Worm (Caenorhabditis elegans): ENCODE results near the gene C27A7.6.

Gene C27A7.6

DNA sequence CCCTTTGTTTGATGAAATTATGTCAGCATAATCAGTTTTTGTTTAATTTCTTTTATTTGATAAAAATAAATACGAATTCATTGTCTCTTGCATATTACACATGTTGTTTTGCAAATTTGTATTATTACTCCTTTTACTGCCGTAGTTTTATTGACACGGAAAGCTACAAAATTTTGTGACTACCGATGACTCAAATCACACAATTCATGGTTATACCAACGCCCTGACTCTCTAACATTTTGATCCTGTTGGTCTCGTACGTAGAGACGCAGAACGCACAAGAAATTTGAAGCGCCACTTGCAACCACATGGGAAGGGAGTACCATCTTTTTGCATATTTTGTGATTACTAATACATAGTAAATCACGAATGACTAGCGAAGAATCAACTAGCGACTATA lies 34.7 kb downstream of the C27A7.6 start, which contains the start of gene nhr-207:
Gene nhr-207, plus strand, starts transcription at position 282 of the 400 bp plus-strand sequence.
- no peak for TF ChIP-seq mab-5 (tag; optimal IDR thresholded peaks at IDR 0.05)
- peak; percentile 28 for TF ChIP-seq ces-1 (GFP tag; optimal IDR thresholded peaks at IDR 0.05)
- TF ChIP-seq bed-3 (GFP tag; optimal IDR thresholded peaks at IDR 0.05): no peak
- TF ChIP-seq lsy-2 (tag; optimal IDR thresholded peaks at IDR 0.05): no peak

DNA sequence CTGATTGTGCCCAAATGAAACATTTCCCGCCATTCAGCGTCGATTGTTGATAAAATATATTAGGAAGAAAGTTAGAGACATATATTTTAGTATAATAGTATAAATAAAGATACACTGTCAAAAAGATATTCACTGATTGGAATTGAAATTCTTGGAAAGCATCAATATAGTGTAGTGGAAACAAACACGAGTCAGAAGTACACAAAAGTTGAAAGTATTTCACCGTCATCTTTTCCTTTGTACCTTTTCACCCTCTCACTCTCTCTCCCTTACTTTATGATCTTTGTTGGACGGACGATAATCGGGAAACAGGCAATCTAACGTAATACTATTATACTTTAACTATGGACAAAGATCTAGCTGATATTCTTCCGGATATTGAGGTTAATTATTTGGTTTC lies 36.6 kb downstream of the C27A7.6 start, which contains the start of gene nhr-208:
Gene nhr-208, plus strand, starts transcription at position 288 of the 400 bp plus-strand sequence.
- TF ChIP-seq elt-1 (tag; optimal IDR thresholded peaks at IDR 0.05; ENCODE audit: borderline replicate concordance, insufficient read depth) (peak; percentile 42), bed-3 (GFP tag; optimal IDR thresholded peaks at IDR 0.05) (no peak)

DNA sequence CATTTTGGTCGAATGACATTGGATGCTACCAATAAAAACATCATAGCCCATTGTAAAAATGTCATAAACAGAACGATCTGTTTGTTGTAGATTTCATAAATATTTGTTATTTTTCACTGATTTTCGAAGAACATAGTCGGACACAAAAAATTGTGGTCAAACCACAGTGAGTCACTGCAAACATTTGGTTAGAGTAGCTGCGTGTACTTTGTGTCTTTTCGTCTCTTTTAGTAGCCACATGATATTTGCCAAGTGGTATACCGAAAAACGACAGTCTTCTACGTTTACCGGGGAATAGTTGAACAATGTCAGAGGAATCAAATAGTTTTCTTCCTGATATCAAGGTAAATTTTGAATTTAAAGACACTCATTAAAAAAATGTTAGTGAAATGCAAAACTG lies 38.8 kb downstream of the C27A7.6 start, which contains the start of gene nhr-206:
Gene nhr-206, plus strand, starts transcription at position 248 of the 400 bp plus-strand sequence.
- no peak for TF ChIP-seq snpc-4 (tag; optimal IDR thresholded peaks at IDR 0.05)

DNA sequence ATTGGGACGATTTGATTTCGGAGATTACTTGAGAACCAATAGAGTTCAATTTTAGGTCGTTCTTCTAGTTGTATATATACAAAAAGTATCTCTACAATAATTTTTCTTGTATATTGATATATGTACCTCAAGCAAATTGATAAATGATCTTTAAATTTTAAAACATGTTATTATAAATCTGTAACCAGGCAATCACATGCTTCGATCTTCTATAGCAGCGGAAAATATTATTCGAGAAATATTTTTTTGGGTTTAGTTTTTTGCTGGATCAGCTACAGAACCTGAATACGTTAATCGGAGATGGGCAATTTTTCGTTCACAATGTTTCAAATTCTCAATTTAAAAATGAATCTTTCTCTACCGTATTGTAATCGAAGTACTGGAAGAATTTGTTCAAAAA lies 41.8 kb downstream of the C27A7.6 start, which contains the start of gene R07B7.12:
Gene R07B7.12, plus strand, starts transcription at position 301 of the 400 bp plus-strand sequence.
- TF ChIP-seq cnd-1 (tag; optimal IDR thresholded peaks at IDR 0.05): no peak
- no peak for TF ChIP-seq flh-1 (GFP tag; optimal IDR thresholded peaks at IDR 0.05)
- TF ChIP-seq nhr-2 (tag; optimal IDR thresholded peaks at IDR 0.05): no peak
- no peak for TF ChIP-seq mep-1 (tag; optimal IDR thresholded peaks at IDR 0.05)
- no peak for TF ChIP-seq ceh-83 (GFP tag; optimal IDR thresholded peaks at IDR 0.05)
- TF ChIP-seq unc-120 (tag; optimal IDR thresholded peaks at IDR 0.05; ENCODE audit: poor library complexity, severe bottlenecking): no peak
- no peak for TF ChIP-seq unc-62 (GFP tag; optimal IDR thresholded peaks at IDR 0.05)
- no peak for TF ChIP-seq elt-3 (tag; optimal IDR thresholded peaks at IDR 0.05)
- no peak for TF ChIP-seq bed-3 (GFP tag; optimal IDR thresholded peaks at IDR 0.05)
- TF ChIP-seq ceh-43 (GFP tag; optimal IDR thresholded peaks at IDR 0.05): no peak
- TF ChIP-seq nhr-76 (tag; optimal IDR thresholded peaks at IDR 0.05): no peak
- no peak for TF ChIP-seq unc-39 (tag; optimal IDR thresholded peaks at IDR 0.05)
- no peak for TF ChIP-seq elt-1 (tag; optimal IDR thresholded peaks at IDR 0.05; ENCODE audit: borderline replicate concordance, insufficient read depth)
- TF ChIP-seq nhr-12 (tag; optimal IDR thresholded peaks at IDR 0.05): no peak
- no peak for TF ChIP-seq mab-5 (tag; optimal IDR thresholded peaks at IDR 0.05)
- no peak for TF ChIP-seq nhr-237 (tag; optimal IDR thresholded peaks at IDR 0.05)
- TF ChIP-seq drap-1 (GFP tag; optimal IDR thresholded peaks at IDR 0.05): no peak
- TF ChIP-seq lin-32 (GFP tag; optimal IDR thresholded peaks at IDR 0.05): no peak
- TF ChIP-seq M03D4.4 (tag; optimal IDR thresholded peaks at IDR 0.05): no peak

DNA sequence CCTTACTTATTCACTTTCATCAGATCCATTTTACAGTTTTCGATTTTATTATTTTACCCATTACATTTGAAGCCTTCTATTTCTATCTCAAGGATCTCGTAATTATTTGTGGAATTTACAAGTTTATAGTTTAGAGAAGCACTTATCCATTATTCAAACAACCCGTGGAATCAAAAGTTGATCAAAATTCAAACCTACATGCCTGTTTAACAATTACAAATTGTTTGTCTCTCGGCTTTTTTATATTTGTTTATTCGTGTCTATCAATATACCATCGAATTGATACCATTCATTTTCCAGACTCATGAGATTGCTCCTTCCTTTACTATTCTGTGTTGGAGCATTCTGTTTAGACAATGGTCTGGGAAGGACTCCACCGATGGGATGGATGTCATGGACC lies 43.7 kb downstream of the C27A7.6 start, which contains the start of gene gana-1:
Gene gana-1, plus strand, starts transcription at position 301 of the 400 bp plus-strand sequence.
- TF ChIP-seq lin-32 (GFP tag; optimal IDR thresholded peaks at IDR 0.05): no peak
- no peak for TF ChIP-seq ceh-43 (GFP tag; optimal IDR thresholded peaks at IDR 0.05)
- TF ChIP-seq nhr-237 (tag; optimal IDR thresholded peaks at IDR 0.05): no peak
- TF ChIP-seq unc-62 (GFP tag; optimal IDR thresholded peaks at IDR 0.05): no peak
- no peak for TF ChIP-seq nhr-12 (tag; optimal IDR thresholded peaks at IDR 0.05)
- no peak for TF ChIP-seq nhr-28 (tag; optimal IDR thresholded peaks at IDR 0.05)

DNA sequence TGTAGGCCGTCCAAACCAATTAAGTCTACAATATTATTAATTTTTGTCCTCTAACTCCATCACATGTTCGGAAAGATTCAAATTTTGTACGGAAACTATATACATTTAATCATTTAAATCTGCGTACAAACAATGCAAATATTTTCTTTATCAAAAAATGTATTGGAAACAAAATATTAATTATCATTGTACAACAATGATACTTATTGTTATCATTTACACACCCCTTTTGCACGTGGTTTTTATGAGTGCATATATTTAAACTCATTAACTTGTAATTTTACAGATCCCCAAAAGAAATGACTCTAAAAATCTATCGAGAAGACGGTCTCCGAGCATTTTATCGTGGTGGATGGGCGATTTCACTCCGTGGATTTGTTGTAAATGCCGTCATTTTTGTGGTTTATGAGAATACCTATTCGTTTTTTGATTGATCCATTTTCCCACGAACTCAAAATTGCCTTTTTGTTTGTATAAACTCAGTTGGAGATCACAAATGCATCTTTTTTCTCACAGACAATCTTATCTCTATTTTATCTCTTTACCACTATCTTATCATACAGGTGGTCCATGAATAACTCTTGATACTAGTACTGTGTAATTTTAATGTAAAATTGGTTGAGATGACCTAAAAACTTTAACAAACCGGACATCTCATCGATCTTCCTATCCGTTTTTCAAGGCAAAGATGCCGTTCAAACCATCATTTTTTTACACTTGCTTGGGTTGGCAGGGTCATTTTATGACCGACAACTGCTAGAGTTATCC lies 44.5 kb downstream of the C27A7.6 start:
- TF ChIP-seq drap-1 (GFP tag; optimal IDR thresholded peaks at IDR 0.05): no peak
- TF ChIP-seq mab-5 (tag; optimal IDR thresholded peaks at IDR 0.05): no peak
- no peak for TF ChIP-seq mls-2 (tag; optimal IDR thresholded peaks at IDR 0.05)
- TF ChIP-seq hlh-1 (tag; optimal IDR thresholded peaks at IDR 0.05): peak; percentile 67
- TF ChIP-seq nhr-2 (tag; optimal IDR thresholded peaks at IDR 0.05): no peak

DNA sequence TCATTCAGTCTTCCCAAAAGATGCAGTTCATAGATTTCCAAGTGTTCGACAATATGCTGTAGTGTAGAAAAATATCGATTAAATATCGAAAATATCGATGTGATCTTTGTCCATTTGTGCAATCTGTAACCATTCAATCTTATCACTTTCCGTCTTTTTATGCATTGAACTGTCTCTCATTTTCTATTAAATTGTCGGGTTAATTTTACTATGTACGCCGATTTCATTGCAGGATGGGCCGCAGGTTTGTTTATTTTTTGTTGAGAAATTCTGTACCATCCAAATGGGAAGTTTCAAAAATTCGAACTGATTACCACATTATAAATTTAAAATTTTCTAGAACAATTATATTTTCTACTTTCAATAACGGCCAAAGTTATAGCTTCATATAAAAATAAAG lies 46.4 kb downstream of the C27A7.6 start, which contains the start of gene R07B7.8:
Gene R07B7.8, minus strand, starts transcription at position 101 of the 400 bp plus-strand sequence.
- TF ChIP-seq pha-4 (tag; optimal IDR thresholded peaks at IDR 0.05) (no peak), ceh-83 (GFP tag; optimal IDR thresholded peaks at IDR 0.05) (no peak), M03D4.4 (tag; optimal IDR thresholded peaks at IDR 0.05) (no peak), lin-32 (GFP tag; optimal IDR thresholded peaks at IDR 0.05) (no peak), cnd-1 (tag; optimal IDR thresholded peaks at IDR 0.05) (no peak), blmp-1 (tag; optimal IDR thresholded peaks at IDR 0.05) (no peak), nhr-2 (tag; optimal IDR thresholded peaks at IDR 0.05) (no peak), drap-1 (GFP tag; optimal IDR thresholded peaks at IDR 0.05) (no peak), tbx-8 (GFP tag; optimal IDR thresholded peaks at IDR 0.05) (no peak), nhr-76 (tag; optimal IDR thresholded peaks at IDR 0.05) (no peak), zip-8 (tag; optimal IDR thresholded peaks at IDR 0.05) (no peak), nhr-12 (tag; optimal IDR thresholded peaks at IDR 0.05) (no peak), lsy-2 (tag; optimal IDR thresholded peaks at IDR 0.05) (no peak), sptf-1 (tag; optimal IDR thresholded peaks at IDR 0.05) (no peak), flh-1 (GFP tag; optimal IDR thresholded peaks at IDR 0.05) (no peak)

Data from whole organism, mixed stage, embryonic.